Fruit fly (Drosophila melanogaster) whole organism, pupa: ENCODE measurements around the gene CG11638.

ENCODE experiments used
- CG10348 ChIP-seq: fragments of 200-800 bp; sonication (Bioruptor generic); IDR thresholded peaks from 2 replicates; pipeline ENCODE4 v1.3.6; 2022; ENCODE audit warnings: missing biosample characterization, missing genetic modification characterization
- CG12605 ChIP-seq: fragments of 200-800 bp; sonication (Bioruptor generic); IDR thresholded peaks from 2 replicates; pipeline ENCODE4 v1.3.6; 2022; ENCODE audit warnings: missing biosample characterization, missing genetic modification characterization
- CG13204 ChIP-seq: fragments of 200-800 bp; sonication (Bioruptor generic); optimal IDR thresholded peaks from 2 replicates; lab custom pipeline; 2018; ENCODE audit warnings: missing biosample characterization, mild to moderate bottlenecking, missing genetic modification characterization, moderate library complexity
- CG14655 ChIP-seq: fragments of 200-800 bp; sonication (Bioruptor generic); optimal IDR thresholded peaks from 3 replicates; lab custom pipeline; 2017; ENCODE audit warnings: mild to moderate bottlenecking, missing biosample characterization, missing genetic modification reagents, missing genetic modification characterization
- CG15710 ChIP-seq: fragments of 200-800 bp; sonication (Bioruptor generic); optimal IDR thresholded peaks from 2 replicates; lab custom pipeline; 2018; ENCODE audit warnings: missing biosample characterization, mild to moderate bottlenecking, missing genetic modification characterization, moderate library complexity
- CG17806 ChIP-seq: fragments of 200-800 bp; sonication (Bioruptor generic); optimal IDR thresholded peaks from 2 replicates; lab custom pipeline; 2018; ENCODE audit warnings: missing biosample characterization, mild to moderate bottlenecking, missing genetic modification characterization, moderate library complexity
- CG32121 ChIP-seq: fragments of 200-800 bp; sonication (Bioruptor generic); IDR thresholded peaks from 2 replicates; pipeline ENCODE4 v1.3.6; 2022; ENCODE audit warnings: missing biosample characterization, missing genetic modification characterization
- CG34367 ChIP-seq: fragments of 200-800 bp; sonication (Bioruptor generic); optimal IDR thresholded peaks from 2 replicates; lab custom pipeline; 2018; ENCODE audit warnings: missing biosample characterization, mild to moderate bottlenecking, missing genetic modification characterization
- CG4496 ChIP-seq: fragments of 200-800 bp; sonication (Bioruptor generic); IDR thresholded peaks from 3 replicates; pipeline ENCODE4 v1.3.6; 2022; ENCODE audit warnings: missing biosample characterization, missing genetic modification characterization
- CG8159 ChIP-seq: fragments of 200-800 bp; sonication (Bioruptor generic); optimal IDR thresholded peaks from 3 replicates; lab custom pipeline; 2018; ENCODE audit warnings: missing biosample characterization, mild to moderate bottlenecking, missing genetic modification characterization, moderate library complexity
- CG8301 ChIP-seq: fragments of 200-800 bp; sonication (Bioruptor generic); optimal IDR thresholded peaks from 2 replicates; lab custom pipeline; 2018; ENCODE audit warnings: missing biosample characterization, mild to moderate bottlenecking, missing genetic modification characterization
- CG9948 ChIP-seq: fragments of 200-800 bp; sonication (Bioruptor generic); optimal IDR thresholded peaks from 2 replicates; lab custom pipeline; 2018; ENCODE audit warnings: missing biosample characterization, mild to moderate bottlenecking, missing genetic modification characterization, moderate library complexity
- D1 ChIP-seq: fragments of 200-800 bp; sonication (Bioruptor generic); optimal IDR thresholded peaks from 2 replicates; lab custom pipeline; 2018; ENCODE audit warnings: missing biosample characterization, mild to moderate bottlenecking, missing genetic modification characterization, moderate library complexity
- EcR ChIP-seq: fragments of 200-800 bp; sonication (Bioruptor generic); optimal IDR thresholded peaks from 3 replicates; lab custom pipeline; 2019; ENCODE audit warnings: missing biosample characterization, missing genetic modification characterization, mild to moderate bottlenecking, moderate library complexity, missing genetic modification reagents
- Ets98B ChIP-seq: fragments of 200-800 bp; sonication (Bioruptor generic); IDR thresholded peaks from 2 replicates; pipeline ENCODE4 v1.3.6; 2022; ENCODE audit warnings: missing biosample characterization, missing genetic modification characterization
- Pif1A ChIP-seq: fragments of 200-800 bp; sonication (Bioruptor generic); optimal IDR thresholded peaks from 3 replicates; lab custom pipeline; 2016; ENCODE audit warnings: missing biosample characterization, missing genetic modification characterization
- Pif1B ChIP-seq: fragments of 200-800 bp; sonication (Bioruptor generic); optimal IDR thresholded peaks from 3 replicates; lab custom pipeline; 2016; ENCODE audit warnings: missing biosample characterization, missing genetic modification characterization
- Snoo ChIP-seq: fragments of 200-800 bp; sonication (Bioruptor generic); optimal IDR thresholded peaks from 3 replicates; lab custom pipeline; 2017; ENCODE audit warnings: missing biosample characterization, mild to moderate bottlenecking, missing genetic modification characterization, inconsistent platforms
- fd96Ca ChIP-seq: fragments of 200-800 bp; sonication (Bioruptor generic); IDR thresholded peaks from 3 replicates; pipeline ENCODE4 v1.3.6; 2022; ENCODE audit warnings: missing biosample characterization, missing genetic modification characterization
- gl ChIP-seq: fragments of 200-800 bp; sonication (Bioruptor generic); optimal IDR thresholded peaks from 2 replicates; lab custom pipeline; 2018; ENCODE audit warnings: missing biosample characterization, mild to moderate bottlenecking, missing genetic modification characterization
- rn ChIP-seq: fragments of 200-800 bp; sonication (Bioruptor generic); IDR thresholded peaks from 2 replicates; pipeline ENCODE4 v1.3.6; 2022; ENCODE audit warnings: missing biosample characterization, missing genetic modification characterization

Gene CG11638

dm6 chrX:1011543-1012085 is 14.9 kb downstream of the CG11638 start, which contains the start of the genes TfIIA-S-2 and CG14631:
TSS of gene TfIIA-S-2 (minus strand) at chrX:1011643.
TSS of gene CG14631 (plus strand) at chrX:1012035.
- TF ChIP-seq Pif1B (GFP tag; lab: Kevin White, UChicago) (no peak), CG14655 (GFP tag; lab: Kevin White, UChicago) (no peak), Pif1A (GFP tag; lab: Kevin White, UChicago) (no peak), gl (tag; lab: Kevin White, UChicago) (no peak), D1 (tag; lab: Kevin White, UChicago) (no peak), EcR (no peak), CG12605 (GFP tag; lab: Robert Waterston, UW) (no peak), CG15710 (no peak), CG13204 (GFP tag; lab: Kevin White, UChicago) (no peak), Ets98B (GFP tag; lab: Robert Waterston, UW) (no peak), fd96Ca (GFP tag; lab: Robert Waterston, UW) (no peak), rn (GFP tag; lab: Robert Waterston, UW) (no peak), CG32121 (GFP tag; lab: Robert Waterston, UW) (no peak)

DNA sequence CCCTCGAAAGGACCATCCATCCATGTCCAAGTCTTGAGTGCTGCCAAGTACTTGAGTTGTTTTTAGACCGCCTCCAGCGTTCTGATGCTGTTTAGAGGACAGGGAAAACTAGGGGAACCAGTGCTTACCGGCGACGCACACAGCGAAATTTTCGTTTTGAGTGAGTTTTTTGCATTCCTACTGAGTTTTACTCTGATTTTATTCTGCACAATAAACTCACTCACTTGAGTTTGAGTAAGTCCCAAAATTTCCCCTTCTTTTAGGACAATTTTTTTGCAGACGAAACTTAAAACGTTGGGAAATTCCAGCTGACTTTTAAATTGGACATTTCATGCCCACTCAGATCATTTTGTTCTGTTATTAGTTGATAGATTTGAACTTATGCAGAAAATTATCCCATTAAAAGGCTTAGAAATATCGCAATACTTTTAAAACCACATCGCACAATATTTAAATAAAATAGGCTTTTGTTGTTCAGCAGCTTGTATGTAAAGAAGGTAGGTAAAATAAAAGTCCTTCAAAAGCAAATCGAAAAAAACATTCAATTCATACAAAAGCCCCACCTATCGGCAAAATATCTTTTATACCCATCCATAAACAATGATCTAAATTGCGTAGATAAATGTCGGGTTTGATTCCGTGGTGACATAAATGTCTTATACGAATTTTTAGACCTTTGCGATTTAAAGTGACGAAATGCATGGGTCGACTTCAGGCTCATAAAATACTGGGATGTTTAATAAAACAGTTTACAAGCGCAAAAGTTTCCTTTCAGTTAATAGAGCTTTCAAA is 16.8 kb downstream of the CG11638 start:
- TF ChIP-seq EcR = no peak

- TF ChIP-seq D1 (tag; lab: Kevin White, UChicago) (no peak), Ets98B (GFP tag; lab: Robert Waterston, UW) (no peak), Snoo (tag; lab: Kevin White, UChicago) (no peak), CG13204 (GFP tag; lab: Kevin White, UChicago) (no peak), CG15710 (no peak), CG8159 (no peak), CG34367 (tag; lab: Kevin White, UChicago) (no peak), CG17806 (tag; lab: Kevin White, UChicago) (no peak), CG8301 (no peak), rn (GFP tag; lab: Robert Waterston, UW) (no peak), fd96Ca (GFP tag; lab: Robert Waterston, UW) (no peak)
These were observed 20.3 kb downstream of the CG11638 start for dm6 chrX:1006182-1006581.

- no peak for TF ChIP-seq CG32121 (GFP tag; lab: Robert Waterston, UW)
- no peak for TF ChIP-seq gl (tag; lab: Kevin White, UChicago)
- TF ChIP-seq Ets98B (GFP tag; lab: Robert Waterston, UW) = no peak
- TF ChIP-seq CG8159 = peak; percentile 23
- no peak for TF ChIP-seq EcR
- no peak for TF ChIP-seq CG12605 (GFP tag; lab: Robert Waterston, UW)
- no peak for TF ChIP-seq Pif1A (GFP tag; lab: Kevin White, UChicago)
- TF ChIP-seq CG4496 (GFP tag; lab: Robert Waterston, UW) = no peak
These were observed 27.6 kb downstream of the CG11638 start for dm6 chrX:998884-999283.

dm6 chrX:990218-990617 is 36.3 kb downstream of the CG11638 start, which contains the start of gene CG18823:
TSS of gene CG18823 (plus strand) at chrX:990518.
- TF ChIP-seq EcR (no peak), CG12605 (GFP tag; lab: Robert Waterston, UW) (no peak), Pif1B (GFP tag; lab: Kevin White, UChicago) (no peak), CG17806 (tag; lab: Kevin White, UChicago) (no peak), CG15710 (no peak), fd96Ca (GFP tag; lab: Robert Waterston, UW) (no peak), CG8159 (no peak), rn (GFP tag; lab: Robert Waterston, UW) (no peak), CG10348 (GFP tag; lab: Robert Waterston, UW) (no peak)

DNA sequence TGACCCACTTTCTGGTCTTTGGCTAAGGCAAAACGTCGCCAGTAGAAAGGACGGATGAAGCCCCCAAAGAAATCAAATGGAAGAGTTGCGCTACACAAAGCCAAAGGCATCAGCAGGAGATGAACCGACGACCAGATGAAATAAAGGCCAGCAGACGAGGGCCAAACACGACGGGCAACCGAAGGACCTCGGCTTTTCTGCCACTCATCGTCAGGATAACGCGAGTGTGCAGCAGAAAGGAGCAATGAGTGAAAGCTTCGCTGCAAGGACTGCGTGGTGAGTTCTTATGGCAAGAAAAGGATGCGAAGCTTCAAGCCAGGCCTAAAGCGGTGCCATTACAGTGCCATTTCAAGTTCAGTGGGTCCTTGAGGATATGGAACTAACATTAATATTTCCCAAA is 40.6 kb downstream of the CG11638 start:
- TF ChIP-seq CG4496 (GFP tag; lab: Robert Waterston, UW) = no peak
- TF ChIP-seq Snoo (tag; lab: Kevin White, UChicago) = no peak
- no peak for TF ChIP-seq EcR
- no peak for TF ChIP-seq CG9948 (tag; lab: Kevin White, UChicago)
- no peak for TF ChIP-seq CG10348 (GFP tag; lab: Robert Waterston, UW)
- no peak for TF ChIP-seq gl (tag; lab: Kevin White, UChicago)
- no peak for TF ChIP-seq D1 (tag; lab: Kevin White, UChicago)
- TF ChIP-seq CG8159 = no peak
- TF ChIP-seq CG34367 (tag; lab: Kevin White, UChicago) = no peak
- TF ChIP-seq rn (GFP tag; lab: Robert Waterston, UW) = no peak
- no peak for TF ChIP-seq CG15710
- TF ChIP-seq fd96Ca (GFP tag; lab: Robert Waterston, UW) = no peak
- no peak for TF ChIP-seq CG13204 (GFP tag; lab: Kevin White, UChicago)
- TF ChIP-seq Pif1A (GFP tag; lab: Kevin White, UChicago) = no peak
- no peak for TF ChIP-seq CG14655 (GFP tag; lab: Kevin White, UChicago)
- no peak for TF ChIP-seq CG32121 (GFP tag; lab: Robert Waterston, UW)
- no peak for TF ChIP-seq Pif1B (GFP tag; lab: Kevin White, UChicago)
- TF ChIP-seq Ets98B (GFP tag; lab: Robert Waterston, UW) = no peak
- TF ChIP-seq CG12605 (GFP tag; lab: Robert Waterston, UW) = no peak
